Fruit fly (Drosophila melanogaster): ENCODE results near the gene Toll-9.
A peak's percentile ranks its signal among the peaks of the same experiment; 100 is the strongest.

Toll-9 gene

dm6 chr3L:20405971-20406948, 39.7 kb upstream of the Toll-9 start (continued):
- TF ChIP-seq Ets65A (GFP tag): no peak
- TF ChIP-seq Elba2 (GFP tag; optimal IDR thresholded peaks at IDR 0.05): no peak
- TF ChIP-seq PHDP (tag; optimal IDR thresholded peaks at IDR 0.05): peak; percentile 64
- no peak for TF ChIP-seq hkb (optimal IDR thresholded peaks at IDR 0.05)
- peak; percentile 38; the same call in 1 of the 2 replicates for TF ChIP-seq hkb (GFP tag; IDR thresholded peaks at IDR 0.05)
- peak; percentile 29 for TF ChIP-seq Sox100B (GFP tag; optimal IDR thresholded peaks at IDR 0.05)
- peak; percentile 3 for TF ChIP-seq CG12769 (tag; optimal IDR thresholded peaks at IDR 0.05)
- TF ChIP-seq CG11504 (tag; optimal IDR thresholded peaks at IDR 0.05): peak; percentile 3
- TF ChIP-seq CG5180 (GFP tag; optimal IDR thresholded peaks at IDR 0.05): peak; percentile 5
- no peak for TF ChIP-seq sd (tag; optimal IDR thresholded peaks at IDR 0.05)
- TF ChIP-seq Deaf1 (tag; optimal IDR thresholded peaks at IDR 0.05): no peak
- no peak for TF ChIP-seq esg (GFP tag; conservative IDR thresholded peaks at IDR 0.05)
- TF ChIP-seq Chrac-16 (GFP tag; optimal IDR thresholded peaks at IDR 0.05): no peak
- no peak for TF ChIP-seq CG31224 (GFP tag; IDR thresholded peaks at IDR 0.05)
- TF ChIP-seq Med (GFP tag): peak; percentile 4
- TF ChIP-seq BEAF-32 (GFP tag; optimal IDR thresholded peaks at IDR 0.05): no peak
- peak; percentile 30 for TF ChIP-seq MTF-1 (GFP tag; optimal IDR thresholded peaks at IDR 0.05; ENCODE audit: borderline replicate concordance)
- peak; percentile 0 for TF ChIP-seq CG18599 (GFP tag; optimal IDR thresholded peaks at IDR 0.05)
- peak; percentile 60 for TF ChIP-seq CrebB (tag; optimal IDR thresholded peaks at IDR 0.05)
- TF ChIP-seq CG17912 (GFP tag; optimal IDR thresholded peaks at IDR 0.05): peak; percentile 19
- TF ChIP-seq CG13296 (GFP tag; optimal IDR thresholded peaks at IDR 0.05): peak; percentile 73
- peak; percentile 15 for TF ChIP-seq Dek (tag; optimal IDR thresholded peaks at IDR 0.05)

- TF ChIP-seq Neu2 (GFP tag; optimal IDR thresholded peaks at IDR 0.05; ENCODE audit: borderline replicate concordance) (peak; percentile 53), pros (GFP tag; optimal IDR thresholded peaks at IDR 0.05) (peak; percentile 44), nerfin-1 (tag; optimal IDR thresholded peaks at IDR 0.05) (peak; percentile 8), ac (GFP tag; optimal IDR thresholded peaks at IDR 0.05) (peak; percentile 13), CG8478 (optimal IDR thresholded peaks at IDR 0.05) (no peak), seq (GFP tag; IDR thresholded peaks at IDR 0.05) (0 out of 2 replicates have a peak, but pooled peaks have one; percentile 6), CG2199 (GFP tag; IDR thresholded peaks at IDR 0.05) (peak; percentile 19; the same call in 1 of the 3 replicates), lov (optimal IDR thresholded peaks at IDR 0.05) (no peak), lov (GFP tag; IDR thresholded peaks at IDR 0.05) (no peak), dimm (GFP tag; IDR thresholded peaks at IDR 0.05) (no peak), sens (GFP tag) (peak; percentile 78), rib (GFP tag; IDR thresholded peaks at IDR 0.05) (0 out of 2 replicates have a peak, but pooled peaks have one; percentile 12), CG32767 (GFP tag; IDR thresholded peaks at IDR 0.05) (0 out of 2 replicates have a peak, but pooled peaks have one; percentile 15), twi (tag; optimal IDR thresholded peaks at IDR 0.05) (peak; percentile 92), CG42726 (GFP tag; IDR thresholded peaks at IDR 0.05; ENCODE audit: partially characterized antibody) (peak; percentile 22; the same call in 1 of the 2 replicates), CG1529 (GFP tag; optimal IDR thresholded peaks at IDR 0.05) (no peak), CG5245 (GFP tag; optimal IDR thresholded peaks at IDR 0.05) (no peak), D (optimal IDR thresholded peaks at IDR 0.05) (peak; percentile 82), D (GFP tag; optimal IDR thresholded peaks at IDR 0.05) (no peak), zen (tag; optimal IDR thresholded peaks at IDR 0.05) (peak; percentile 47), CG17568 (GFP tag; optimal IDR thresholded peaks at IDR 0.05) (peak; percentile 76)
Measured at dm6 chr3L:20405337-20405887, 38.9 kb upstream of the Toll-9 start.

All from whole organism, embryonic.